Fruit fly (Drosophila melanogaster): Measurements from ENCODE around the gene CG2225.

dm6 chr2L:21648769-21649168 lies 28.6 kb downstream of the CG2225 start:
- no peak for TF ChIP-seq chinmo (GFP tag; IDR thresholded peaks at IDR 0.05; ENCODE audit: partially characterized antibody)
- TF ChIP-seq CG3163 (GFP tag; optimal IDR thresholded peaks at IDR 0.05): no peak

Data from whole organism, embryonic.